Fruit fly (Drosophila melanogaster): ENCODE measurements around the gene retm.

retm gene

DNA sequence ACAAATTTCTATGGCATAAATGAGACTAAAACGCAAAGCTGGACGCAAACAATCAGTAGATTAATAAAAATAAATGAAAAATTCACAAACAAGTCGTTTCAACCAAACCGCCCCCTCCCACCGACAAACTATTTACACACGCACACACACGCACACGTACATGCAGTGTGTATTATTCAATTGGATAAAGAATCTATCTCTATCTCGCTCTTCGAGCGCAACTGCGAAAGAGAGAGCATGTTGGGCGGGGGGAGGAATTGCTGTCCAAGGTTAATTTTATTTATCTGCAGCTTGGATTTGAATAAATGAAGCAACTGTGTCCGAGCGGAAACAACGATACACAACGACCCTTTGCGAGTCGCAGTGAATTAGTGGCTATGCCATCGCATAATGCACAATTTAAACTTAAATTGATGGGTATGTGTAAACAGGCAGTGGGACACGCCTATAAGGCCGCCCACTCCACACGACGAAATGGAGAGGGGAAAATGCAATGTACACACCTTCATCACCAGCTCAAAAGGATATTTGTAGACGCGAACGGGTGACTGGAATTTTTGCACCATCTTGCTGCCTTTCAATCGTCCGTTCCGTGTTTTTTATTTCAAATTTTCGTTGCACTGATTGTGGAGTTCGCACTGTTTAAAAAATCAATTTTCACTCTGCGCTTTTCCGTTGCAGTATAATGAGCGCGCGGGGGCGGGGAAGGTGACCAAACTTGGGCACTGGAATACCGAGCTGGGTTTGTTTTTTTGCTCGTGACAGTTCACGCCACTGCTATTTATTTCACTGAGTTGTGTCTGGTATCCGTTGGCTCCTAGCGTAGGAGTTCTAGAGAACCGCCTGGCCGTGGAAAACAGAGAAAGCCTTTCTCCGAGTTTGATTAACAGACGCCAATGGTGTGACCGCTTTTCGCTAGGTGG is at the start of gene retm:
Gene retm, minus strand, starts transcription at position 898 of the 923 bp plus-strand sequence.
- TF ChIP-seq Dll (optimal IDR thresholded peaks at IDR 0.05), result no peak
- no peak for TF ChIP-seq psq (optimal IDR thresholded peaks at IDR 0.05)

DNA sequence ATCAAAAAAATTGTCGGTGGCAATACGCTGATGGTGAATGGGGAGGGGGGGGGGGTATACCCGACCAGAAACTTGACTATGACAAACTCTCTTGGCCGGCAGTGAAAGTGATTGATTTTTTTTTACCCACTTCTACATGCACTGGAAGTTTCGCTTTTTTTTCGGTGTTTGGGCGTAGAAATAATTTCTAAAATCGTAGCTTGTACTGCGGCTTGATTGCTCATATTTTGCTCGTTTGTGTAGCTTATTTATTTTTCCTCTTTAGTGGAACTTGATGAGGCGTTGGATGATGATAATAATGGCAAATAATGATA is 48.0 kb upstream of the retm start:
- no peak for TF ChIP-seq EcR (GFP tag; optimal IDR thresholded peaks at IDR 0.05)
- TF ChIP-seq psq (optimal IDR thresholded peaks at IDR 0.05), result no peak
- TF ChIP-seq usp (GFP tag; optimal IDR thresholded peaks at IDR 0.05), result no peak
- no peak for TF ChIP-seq CG8478 (optimal IDR thresholded peaks at IDR 0.05)
- TF ChIP-seq Dll (optimal IDR thresholded peaks at IDR 0.05), result no peak
- no peak for TF ChIP-seq pan (optimal IDR thresholded peaks at IDR 0.05)

DNA sequence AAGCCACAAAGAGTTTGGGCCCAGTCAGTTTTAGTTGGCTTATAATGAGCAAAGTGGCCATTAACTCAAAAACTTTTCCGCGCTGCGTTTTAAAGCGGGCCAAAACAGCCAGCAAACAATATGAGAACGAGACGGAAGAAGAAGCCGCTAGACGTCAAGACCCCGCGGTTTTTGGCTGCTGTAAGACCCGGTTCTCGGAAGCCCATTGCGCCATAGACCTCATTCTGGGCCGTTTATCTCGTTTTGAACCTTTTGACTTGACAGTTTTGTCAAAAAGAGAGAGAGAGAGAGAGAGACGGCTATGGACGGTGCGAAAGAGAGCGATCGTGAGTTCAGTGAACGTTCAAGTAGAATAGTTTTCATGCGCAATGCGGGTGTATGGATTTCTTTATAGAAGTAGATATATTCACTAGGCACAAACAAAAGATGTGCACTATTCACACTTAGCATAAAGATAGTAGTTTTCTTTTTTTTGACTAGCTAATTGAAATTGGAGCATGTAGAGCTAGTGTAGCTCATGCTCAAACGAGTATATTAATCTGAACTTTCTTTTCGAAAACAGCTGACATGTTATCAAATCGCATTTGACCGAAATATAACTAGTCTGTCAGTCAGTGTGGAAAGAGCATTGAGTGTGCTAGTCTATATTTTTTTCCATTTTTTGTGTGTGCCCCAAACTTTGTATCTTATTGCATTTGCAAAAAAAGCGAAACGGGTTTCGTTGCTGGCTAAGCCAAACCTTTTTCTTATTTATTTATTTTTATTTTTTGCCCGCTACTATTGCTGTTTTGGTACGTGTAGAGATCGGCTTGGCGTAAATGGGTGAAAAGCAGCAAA is 47.4 kb upstream of the retm start:
- TF ChIP-seq Dll (optimal IDR thresholded peaks at IDR 0.05) (no peak), pan (optimal IDR thresholded peaks at IDR 0.05) (no peak), EcR (GFP tag; optimal IDR thresholded peaks at IDR 0.05) (no peak), usp (GFP tag; optimal IDR thresholded peaks at IDR 0.05) (no peak), psq (optimal IDR thresholded peaks at IDR 0.05) (no peak), CG8478 (optimal IDR thresholded peaks at IDR 0.05) (no peak)

DNA sequence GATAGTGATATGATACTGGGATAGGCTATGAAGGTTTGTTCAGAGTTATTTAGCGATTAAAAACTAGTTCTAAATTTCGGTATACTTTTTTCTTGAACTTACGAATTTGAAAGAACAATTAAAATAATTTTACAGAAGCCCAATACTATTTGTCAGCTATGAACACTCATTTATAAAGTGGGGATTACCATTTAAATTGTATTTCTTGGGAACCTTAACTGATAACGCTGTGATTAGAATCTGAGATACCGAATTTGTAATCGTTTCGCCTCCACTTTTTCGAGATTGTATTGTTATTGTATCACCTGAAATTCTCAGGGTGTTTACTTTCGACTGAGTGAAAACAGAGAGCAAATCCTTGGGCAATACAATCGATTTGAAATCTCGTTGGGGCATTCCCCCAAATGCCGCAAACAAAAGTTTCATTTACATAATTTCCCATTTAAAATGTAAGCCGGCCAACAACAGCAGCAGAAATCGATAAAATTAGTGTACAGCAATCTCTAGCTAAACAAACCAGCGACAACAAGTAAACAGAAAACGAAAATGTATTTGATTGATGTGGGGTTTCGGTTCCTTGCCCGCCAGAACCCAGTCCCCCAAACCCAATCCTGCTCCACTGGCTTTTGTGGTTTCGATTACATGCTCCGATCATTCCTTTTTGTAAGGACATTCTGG is 45.1 kb upstream of the retm start:
- no peak for TF ChIP-seq psq (optimal IDR thresholded peaks at IDR 0.05)
- no peak for TF ChIP-seq pan (optimal IDR thresholded peaks at IDR 0.05)
- TF ChIP-seq CG8478 (optimal IDR thresholded peaks at IDR 0.05), result no peak
- no peak for TF ChIP-seq usp (GFP tag; optimal IDR thresholded peaks at IDR 0.05)
- TF ChIP-seq EcR (GFP tag; optimal IDR thresholded peaks at IDR 0.05), result no peak
- TF ChIP-seq Dll (optimal IDR thresholded peaks at IDR 0.05), result no peak

DNA sequence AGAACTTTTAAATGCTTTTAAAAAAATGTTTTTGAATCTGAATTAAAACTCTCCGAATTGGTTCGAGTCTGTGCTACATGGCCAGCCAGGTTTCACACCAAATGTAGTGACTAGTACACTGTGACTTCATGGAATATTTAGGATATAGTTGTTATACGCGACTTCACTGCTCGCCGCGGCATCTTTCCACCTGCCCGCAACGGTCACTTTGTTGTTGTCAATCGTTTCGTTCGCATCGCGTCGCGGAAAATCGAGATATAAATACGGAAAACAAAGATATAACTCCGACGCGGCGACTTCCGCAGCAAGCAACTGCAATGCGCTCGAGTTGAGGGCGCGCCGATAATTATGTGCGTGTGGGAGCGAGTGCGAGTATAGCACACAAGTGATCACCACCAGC is 42.7 kb upstream of the retm start, which contains the start of gene CG31637:
Gene CG31637, plus strand, starts transcription at position 200 of the 400 bp plus-strand sequence.
- no peak for TF ChIP-seq psq (optimal IDR thresholded peaks at IDR 0.05)
- no peak for TF ChIP-seq pan (optimal IDR thresholded peaks at IDR 0.05)
- TF ChIP-seq Dll (optimal IDR thresholded peaks at IDR 0.05), result no peak
- no peak for TF ChIP-seq usp (GFP tag; optimal IDR thresholded peaks at IDR 0.05)
- no peak for TF ChIP-seq CG8478 (optimal IDR thresholded peaks at IDR 0.05)
- no peak for TF ChIP-seq EcR (GFP tag; optimal IDR thresholded peaks at IDR 0.05)

DNA sequence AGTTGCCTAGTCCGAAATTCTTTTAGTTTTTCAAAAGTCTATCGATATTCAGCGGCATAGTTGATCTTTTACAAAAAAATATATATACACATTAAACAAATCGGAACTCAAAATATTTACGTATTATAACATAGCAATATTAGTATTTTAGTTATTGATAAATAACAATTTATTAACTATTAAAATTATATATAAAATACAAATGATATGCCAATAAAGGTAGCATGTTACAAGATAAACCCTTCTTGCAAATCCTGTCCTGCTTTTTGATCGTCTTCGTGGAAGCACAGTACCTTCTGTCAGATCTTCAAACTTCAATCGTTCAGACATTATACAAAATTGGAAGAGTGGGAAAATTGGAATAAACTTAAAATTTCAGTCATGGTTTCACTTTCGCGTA is 41.0 kb upstream of the retm start, which contains the start of gene CG9550:
Gene CG9550, plus strand, starts transcription at position 301 of the 400 bp plus-strand sequence.
- no peak for TF ChIP-seq psq (optimal IDR thresholded peaks at IDR 0.05)
- TF ChIP-seq pan (optimal IDR thresholded peaks at IDR 0.05), result no peak
- no peak for TF ChIP-seq usp (GFP tag; optimal IDR thresholded peaks at IDR 0.05)
- no peak for TF ChIP-seq Dll (optimal IDR thresholded peaks at IDR 0.05)
- TF ChIP-seq EcR (GFP tag; optimal IDR thresholded peaks at IDR 0.05), result no peak
- no peak for TF ChIP-seq CG8478 (optimal IDR thresholded peaks at IDR 0.05)

DNA sequence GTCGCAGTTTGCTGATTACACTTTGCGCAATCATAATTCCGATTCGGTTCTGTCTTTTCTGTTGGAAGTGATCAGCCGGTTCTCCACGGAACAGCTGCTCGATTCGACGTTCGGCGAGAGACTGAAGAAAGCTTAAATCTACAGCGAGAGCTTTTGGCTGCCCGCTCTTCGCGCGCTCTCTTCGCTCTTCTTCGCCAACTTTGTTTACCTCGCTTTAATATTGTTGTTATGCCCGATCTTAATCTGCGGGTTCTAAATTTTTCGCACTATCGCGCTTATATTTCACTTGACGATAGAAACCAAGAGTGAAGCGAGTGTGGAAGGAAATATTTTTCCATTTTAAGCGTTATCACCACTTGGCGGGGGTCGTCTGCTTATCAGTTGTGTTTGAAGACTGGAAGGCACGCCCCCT is 38.7 kb upstream of the retm start, which contains the start of gene CG9547:
Gene CG9547, minus strand, starts transcription at position 128 of the 412 bp plus-strand sequence.
- TF ChIP-seq CG8478 (optimal IDR thresholded peaks at IDR 0.05) (no peak), pan (optimal IDR thresholded peaks at IDR 0.05) (no peak), psq (optimal IDR thresholded peaks at IDR 0.05) (no peak), Dll (optimal IDR thresholded peaks at IDR 0.05) (no peak), EcR (GFP tag; optimal IDR thresholded peaks at IDR 0.05) (no peak), usp (GFP tag; optimal IDR thresholded peaks at IDR 0.05) (no peak)

DNA sequence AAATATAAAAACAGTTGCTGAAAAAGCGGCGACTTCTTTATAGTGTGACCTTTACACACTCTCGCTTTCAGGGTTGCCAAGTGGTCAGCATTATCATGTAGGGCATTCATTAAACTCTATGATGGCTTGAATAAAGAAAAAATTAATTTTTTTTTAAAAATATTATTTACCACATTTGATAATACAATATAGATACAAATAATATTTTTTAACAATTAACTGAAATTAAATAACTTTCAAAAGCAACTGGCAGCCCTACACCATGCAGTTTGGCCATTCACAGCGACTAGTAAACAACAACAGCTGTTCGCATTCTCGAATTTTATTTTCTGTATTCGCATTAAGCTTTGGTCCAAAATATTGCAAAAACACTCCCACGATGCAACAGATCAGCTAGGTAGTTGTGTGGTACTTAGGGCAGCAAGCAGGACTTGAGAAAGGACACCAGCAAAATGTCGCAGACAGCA is 35.1 kb upstream of the retm start, which contains the start of the genes Phf5a and CG31638:
Gene Phf5a, minus strand, starts transcription at position 61 of the 467 bp plus-strand sequence.
Gene CG31638, plus strand, starts transcription at position 279 of the 467 bp plus-strand sequence.
- no peak for TF ChIP-seq EcR (GFP tag; optimal IDR thresholded peaks at IDR 0.05)
- TF ChIP-seq usp (GFP tag; optimal IDR thresholded peaks at IDR 0.05), result no peak
- TF ChIP-seq psq (optimal IDR thresholded peaks at IDR 0.05), result no peak
- TF ChIP-seq CG8478 (optimal IDR thresholded peaks at IDR 0.05), result no peak
- no peak for TF ChIP-seq Dll (optimal IDR thresholded peaks at IDR 0.05)
- TF ChIP-seq pan (optimal IDR thresholded peaks at IDR 0.05), result no peak

DNA sequence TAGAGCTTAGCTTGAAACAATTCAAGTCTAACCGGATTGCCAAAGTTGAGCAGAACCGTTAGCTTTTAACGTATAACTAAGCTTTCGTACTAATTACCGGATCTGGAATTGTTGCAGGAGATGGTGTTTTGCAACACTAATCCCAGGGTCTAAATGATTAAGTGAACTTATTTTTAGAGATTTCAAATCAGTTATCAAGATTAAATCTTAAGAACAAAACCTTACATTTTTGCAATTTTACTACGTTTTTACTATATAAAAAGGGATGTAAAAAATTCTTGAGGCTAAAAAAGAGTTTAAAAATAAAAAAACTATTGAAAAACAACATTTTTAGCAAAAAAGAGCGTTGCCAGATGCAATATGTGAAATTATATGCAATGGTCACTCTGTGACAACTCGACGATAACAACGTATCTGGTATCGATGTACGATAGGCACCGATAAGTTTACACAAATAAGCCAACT is 33.0 kb upstream of the retm start, which contains the start of the genes KFase and epsilonCOP:
Gene KFase, minus strand, starts transcription at position 81 of the 465 bp plus-strand sequence.
Gene epsilonCOP, plus strand, starts transcription at position 415 of the 465 bp plus-strand sequence.
- TF ChIP-seq EcR (GFP tag; optimal IDR thresholded peaks at IDR 0.05) (no peak), pan (optimal IDR thresholded peaks at IDR 0.05) (no peak), usp (GFP tag; optimal IDR thresholded peaks at IDR 0.05) (no peak), Dll (optimal IDR thresholded peaks at IDR 0.05) (no peak), CG8478 (optimal IDR thresholded peaks at IDR 0.05) (no peak), psq (optimal IDR thresholded peaks at IDR 0.05) (no peak)

DNA sequence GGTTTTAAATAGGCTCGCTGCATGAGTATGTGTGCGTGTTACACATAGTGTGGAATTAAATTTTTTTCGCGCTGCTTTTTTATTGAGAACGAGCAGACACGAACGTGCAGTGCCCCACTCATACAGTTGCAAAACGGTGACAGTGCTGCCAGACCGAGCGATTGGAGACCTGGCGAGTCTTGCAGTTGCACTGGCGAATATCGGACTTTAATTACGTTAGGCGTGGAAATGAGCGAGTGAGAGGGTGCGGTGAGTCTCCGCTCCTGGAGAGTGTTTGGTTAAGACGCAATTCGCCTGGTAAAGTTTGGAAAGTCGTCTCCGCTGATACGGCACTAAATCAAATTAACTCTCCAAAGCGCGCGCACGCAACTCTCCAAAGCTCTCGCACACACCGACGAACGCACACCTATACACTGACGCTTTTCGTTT is 25.6 kb upstream of the retm start:
- TF ChIP-seq CG8478 (optimal IDR thresholded peaks at IDR 0.05) (no peak), usp (GFP tag; optimal IDR thresholded peaks at IDR 0.05) (no peak), EcR (GFP tag; optimal IDR thresholded peaks at IDR 0.05) (no peak), psq (optimal IDR thresholded peaks at IDR 0.05) (no peak), Dll (optimal IDR thresholded peaks at IDR 0.05) (no peak), pan (optimal IDR thresholded peaks at IDR 0.05) (no peak)
